Fruit fly (Drosophila melanogaster) whole organism, embryonic: ENCODE data around the gene CG15247.
A peak's percentile ranks its signal among the peaks of the same experiment; 100 is the strongest.

Experiments
- Adf1 ChIP-seq: fragments of 200-800 bp; sonication (Bioruptor generic); IDR thresholded peaks from 2 replicates; pipeline ENCODE4 v1.3.6; 2022; ENCODE audit warnings: missing biosample characterization, missing genetic modification characterization
- Atf-2 ChIP-seq: fragments of 200-800 bp; sonication (Bioruptor generic); optimal IDR thresholded peaks from 2 replicates; lab custom pipeline; 2016; ENCODE audit warnings: missing biosample characterization, missing genetic modification characterization
- CG10147 ChIP-seq: fragments of 200-800 bp; sonication (Bioruptor generic); optimal IDR thresholded peaks from 2 replicates; lab custom pipeline; 2019; ENCODE audit warnings: missing biosample characterization, mild to moderate bottlenecking, missing genetic modification characterization, moderate library complexity
- CG1024 ChIP-seq: fragments of 200-800 bp; sonication (Bioruptor generic); IDR thresholded peaks from 2 replicates; pipeline ENCODE4 v1.3.6; 2022; ENCODE audit warnings: missing biosample characterization, missing genetic modification characterization
- CG10267 ChIP-seq: fragments of 200-800 bp; sonication (Bioruptor generic); optimal IDR thresholded peaks from 2 replicates; lab custom pipeline; 2018; ENCODE audit warnings: missing biosample characterization, mild to moderate bottlenecking, missing genetic modification characterization, moderate library complexity
- CG10366 ChIP-seq: fragments of 200-800 bp; sonication (Bioruptor generic); IDR thresholded peaks from 2 replicates; pipeline ENCODE4 v1.3.6; 2022; ENCODE audit warnings: missing biosample characterization, missing genetic modification characterization
- CG10431 ChIP-seq: fragments of 200-800 bp; sonication (Bioruptor generic); optimal IDR thresholded peaks from 3 replicates; lab custom pipeline; 2018; ENCODE audit warnings: missing biosample characterization, mild to moderate bottlenecking, missing genetic modification characterization
- CG10565 ChIP-seq: fragments of 200-800 bp; sonication (Bioruptor generic); optimal IDR thresholded peaks from 3 replicates; lab custom pipeline; 2016; ENCODE audit warnings: missing biosample characterization, mild to moderate bottlenecking, missing genetic modification characterization
- CG10654 ChIP-seq: fragments of 200-800 bp; sonication (Bioruptor generic); optimal IDR thresholded peaks from 2 replicates; lab custom pipeline; 2016; ENCODE audit warnings: missing biosample characterization, missing genetic modification characterization
- CG10979 ChIP-seq: fragments of 200-800 bp; sonication (Bioruptor generic); optimal IDR thresholded peaks from 2 replicates; lab custom pipeline; 2018; ENCODE audit warnings: missing biosample characterization, mild to moderate bottlenecking, missing genetic modification characterization, moderate library complexity
- CG11093 ChIP-seq: fragments of 200-800 bp; sonication (Bioruptor generic); IDR thresholded peaks from 3 replicates; pipeline ENCODE4 v1.3.6; 2022; ENCODE audit warnings: missing biosample characterization, missing genetic modification characterization
- CG12155 ChIP-seq: fragments of 200-800 bp; sonication (Bioruptor generic); optimal IDR thresholded peaks from 3 replicates; lab custom pipeline; 2016; ENCODE audit warnings: missing biosample characterization, missing genetic modification characterization
- CG1233 ChIP-seq: fragments of 200-800 bp; sonication (Bioruptor generic); optimal IDR thresholded peaks from 4 replicates; lab custom pipeline; 2018; ENCODE audit warnings: missing biosample characterization, mild to moderate bottlenecking, missing genetic modification characterization
- CG13894 ChIP-seq: fragments of 200-800 bp; sonication (Bioruptor generic); optimal IDR thresholded peaks from 3 replicates; lab custom pipeline; 2018; ENCODE audit warnings: missing biosample characterization, mild to moderate bottlenecking, missing genetic modification characterization, moderate library complexity
- CG15011 ChIP-seq: fragments of 200-800 bp; sonication (Bioruptor generic); optimal IDR thresholded peaks from 3 replicates; lab custom pipeline; 2018; ENCODE audit warnings: missing biosample characterization, mild to moderate bottlenecking, missing genetic modification characterization
- CG17361 ChIP-seq: fragments of 200-800 bp; sonication (Bioruptor generic); IDR thresholded peaks from 3 replicates; pipeline ENCODE4 v1.3.6; 2022; ENCODE audit warnings: missing biosample characterization, missing genetic modification characterization
- CG18619 ChIP-seq: fragments of 200-800 bp; sonication (Bioruptor generic); optimal IDR thresholded peaks from 3 replicates; lab custom pipeline; 2017; ENCODE audit warnings: missing biosample characterization, mild to moderate bottlenecking, missing genetic modification characterization
- CG2116 ChIP-seq: fragments of 200-800 bp; sonication (Bioruptor generic); optimal IDR thresholded peaks from 3 replicates; lab custom pipeline; 2018; ENCODE audit warnings: missing biosample characterization, mild to moderate bottlenecking, missing genetic modification characterization
- CG2202 ChIP-seq: fragments of 200-800 bp; sonication (Bioruptor generic); optimal IDR thresholded peaks from 2 replicates; lab custom pipeline; 2018; ENCODE audit warnings: missing biosample characterization, mild to moderate bottlenecking, missing genetic modification characterization
- CG2889 ChIP-seq: fragments of 200-800 bp; sonication (Bioruptor generic); IDR thresholded peaks from 3 replicates; pipeline ENCODE4 v1.3.6; 2022; ENCODE audit warnings: missing biosample characterization, missing genetic modification characterization
- CG3163 ChIP-seq: fragments of 200-800 bp; sonication (Bioruptor generic); optimal IDR thresholded peaks from 3 replicates; lab custom pipeline; 2016; ENCODE audit warnings: missing biosample characterization, missing genetic modification characterization
- CG34224 ChIP-seq: fragments of 200-800 bp; sonication (Bioruptor generic); IDR thresholded peaks from 3 replicates; pipeline ENCODE4 v1.3.6; 2022; ENCODE audit warnings: missing biosample characterization, missing genetic modification characterization; ENCODE audit not compliant: partially characterized antibody
- CG34422 ChIP-seq: fragments of 200-800 bp; sonication (Bioruptor generic); IDR thresholded peaks from 3 replicates; pipeline ENCODE4 v1.3.6; 2022; ENCODE audit warnings: missing biosample characterization, missing genetic modification characterization
- CG42726 ChIP-seq: fragments of 200-800 bp; sonication (Bioruptor generic); IDR thresholded peaks from 2 replicates; pipeline ENCODE4 v1.3.6; 2022; ENCODE audit warnings: missing biosample characterization, missing genetic modification characterization; ENCODE audit not compliant: partially characterized antibody
- CG6254 ChIP-seq: fragments of 200-800 bp; sonication (Bioruptor generic); optimal IDR thresholded peaks from 3 replicates; lab custom pipeline; 2017; ENCODE audit warnings: mild to moderate bottlenecking, missing biosample characterization, missing genetic modification reagents, missing genetic modification characterization
- CG6791 ChIP-seq: fragments of 200-800 bp; sonication (Bioruptor generic); IDR thresholded peaks from 3 replicates; pipeline ENCODE4 v1.3.6; 2022; ENCODE audit warnings: missing biosample characterization, missing genetic modification characterization; ENCODE audit not compliant: partially characterized antibody
- CG7372 ChIP-seq: fragments of 200-800 bp; sonication (Bioruptor generic); IDR thresholded peaks from 2 replicates; pipeline ENCODE4 v1.3.6; 2022; ENCODE audit warnings: missing biosample characterization, missing genetic modification characterization
- CHES-1-like ChIP-seq: fragments of 200-800 bp; sonication (Bioruptor generic); optimal IDR thresholded peaks from 2 replicates; lab custom pipeline; 2016; ENCODE audit warnings: missing biosample characterization, missing genetic modification characterization
- CTCF ChIP-seq: fragments of 200-800 bp; sonication (Bioruptor generic); optimal IDR thresholded peaks from 2 replicates; lab custom pipeline; 2017; ENCODE audit warnings: missing biosample characterization, mild to moderate bottlenecking, missing genetic modification characterization, moderate library complexity
- D ChIP-seq, 2 experiments: fragments of 200-800 bp in 1 of 2; fragments of >200 bp in 1 of 2; sonication (Bioruptor generic) in 1 of 2; optimal IDR thresholded peaks; 2 replicates in 1 of 2; 3 replicates in 1 of 2; lab custom pipeline; 2017; ENCODE audit warnings: mild to moderate bottlenecking in 1 of 2, missing biosample characterization in 1 of 2, missing genetic modification characterization in 1 of 2, missing genetic modification reagents in 1 of 2
- Doc3 ChIP-seq: fragments of 200-800 bp; sonication (Bioruptor generic); IDR thresholded peaks from 3 replicates; pipeline ENCODE4 v1.3.6; 2022; ENCODE audit warnings: missing biosample characterization, missing genetic modification characterization; ENCODE audit not compliant: partially characterized antibody
- Ets97D ChIP-seq: fragments of 200-800 bp; sonication (Bioruptor generic); optimal IDR thresholded peaks from 3 replicates; lab custom pipeline; 2016; ENCODE audit warnings: missing biosample characterization, missing genetic modification characterization
- Hr39 ChIP-seq: fragments of >200 bp; optimal IDR thresholded peaks from 2 replicates; lab custom pipeline; 2017
- Jarid2 ChIP-seq: fragments of 200-800 bp; sonication (Bioruptor generic); optimal IDR thresholded peaks from 3 replicates; lab custom pipeline; 2017; ENCODE audit warnings: mild to moderate bottlenecking, missing biosample characterization, missing genetic modification reagents, missing genetic modification characterization
- Oaz ChIP-seq: fragments of 200-800 bp; sonication (Bioruptor generic); IDR thresholded peaks from 2 replicates; pipeline ENCODE4 v1.3.6; 2022; ENCODE audit warnings: missing biosample characterization, missing genetic modification characterization
- az2 ChIP-seq: fragments of 200-800 bp; sonication (Bioruptor generic); optimal IDR thresholded peaks from 3 replicates; lab custom pipeline; 2016; ENCODE audit warnings: missing biosample characterization, missing genetic modification characterization
- bowl ChIP-seq: fragments of 200-800 bp; sonication (Bioruptor generic); IDR thresholded peaks from 2 replicates; pipeline ENCODE4 v1.3.6; 2022; ENCODE audit warnings: missing biosample characterization, missing genetic modification characterization
- btn ChIP-seq: fragments of 200-800 bp; sonication (Bioruptor generic); optimal IDR thresholded peaks from 2 replicates; lab custom pipeline; 2016; ENCODE audit warnings: missing biosample characterization, missing genetic modification characterization
- emc ChIP-seq: fragments of 200-800 bp; sonication (Bioruptor generic); optimal IDR thresholded peaks from 2 replicates; lab custom pipeline; 2016; ENCODE audit warnings: missing biosample characterization, missing genetic modification characterization
- fu2 ChIP-seq: fragments of 200-800 bp; sonication (Bioruptor generic); optimal IDR thresholded peaks from 2 replicates; lab custom pipeline; 2016; ENCODE audit warnings: missing biosample characterization, missing genetic modification characterization
- gce ChIP-seq: fragments of 200-800 bp; sonication (Bioruptor generic); IDR thresholded peaks from 3 replicates; pipeline ENCODE4 v1.3.6; 2022; ENCODE audit warnings: missing biosample characterization, missing genetic modification characterization
- hb ChIP-seq: fragments of 200-800 bp; sonication (Bioruptor generic); IDR thresholded peaks from 3 replicates; pipeline ENCODE4 v1.3.6; 2022; ENCODE audit warnings: missing biosample characterization, missing genetic modification characterization; ENCODE audit not compliant: partially characterized antibody
- maf-S ChIP-seq: fragments of 200-800 bp; sonication (Bioruptor generic); optimal IDR thresholded peaks from 2 replicates; lab custom pipeline; 2016; ENCODE audit warnings: missing biosample characterization, missing genetic modification characterization
- nerfin-1 ChIP-seq: fragments of 200-800 bp; sonication (Bioruptor generic); optimal IDR thresholded peaks from 3 replicates; lab custom pipeline; 2019; ENCODE audit warnings: missing biosample characterization, mild to moderate bottlenecking, missing genetic modification characterization, moderate library complexity
- nom ChIP-seq: fragments of 200-800 bp; sonication (Bioruptor generic); optimal IDR thresholded peaks from 2 replicates; lab custom pipeline; 2017; ENCODE audit warnings: missing biosample characterization, missing genetic modification characterization, mild to moderate bottlenecking, moderate library complexity, missing genetic modification reagents
- sob ChIP-seq: fragments of 200-800 bp; sonication (Bioruptor generic); IDR thresholded peaks from 2 replicates; pipeline ENCODE4 v1.3.6; 2022; ENCODE audit warnings: missing biosample characterization, missing genetic modification characterization
- stwl ChIP-seq: fragments of 200-800 bp; sonication (Bioruptor generic); optimal IDR thresholded peaks from 3 replicates; lab custom pipeline; 2018; ENCODE audit warnings: missing biosample characterization, mild to moderate bottlenecking, missing genetic modification characterization, moderate library complexity
- tap ChIP-seq: fragments of 200-800 bp; optimal IDR thresholded peaks from 3 replicates; lab custom pipeline; 2019; ENCODE audit warnings: missing biosample characterization, mild to moderate bottlenecking, missing genetic modification characterization, moderate library complexity

Gene CG15247

DNA sequence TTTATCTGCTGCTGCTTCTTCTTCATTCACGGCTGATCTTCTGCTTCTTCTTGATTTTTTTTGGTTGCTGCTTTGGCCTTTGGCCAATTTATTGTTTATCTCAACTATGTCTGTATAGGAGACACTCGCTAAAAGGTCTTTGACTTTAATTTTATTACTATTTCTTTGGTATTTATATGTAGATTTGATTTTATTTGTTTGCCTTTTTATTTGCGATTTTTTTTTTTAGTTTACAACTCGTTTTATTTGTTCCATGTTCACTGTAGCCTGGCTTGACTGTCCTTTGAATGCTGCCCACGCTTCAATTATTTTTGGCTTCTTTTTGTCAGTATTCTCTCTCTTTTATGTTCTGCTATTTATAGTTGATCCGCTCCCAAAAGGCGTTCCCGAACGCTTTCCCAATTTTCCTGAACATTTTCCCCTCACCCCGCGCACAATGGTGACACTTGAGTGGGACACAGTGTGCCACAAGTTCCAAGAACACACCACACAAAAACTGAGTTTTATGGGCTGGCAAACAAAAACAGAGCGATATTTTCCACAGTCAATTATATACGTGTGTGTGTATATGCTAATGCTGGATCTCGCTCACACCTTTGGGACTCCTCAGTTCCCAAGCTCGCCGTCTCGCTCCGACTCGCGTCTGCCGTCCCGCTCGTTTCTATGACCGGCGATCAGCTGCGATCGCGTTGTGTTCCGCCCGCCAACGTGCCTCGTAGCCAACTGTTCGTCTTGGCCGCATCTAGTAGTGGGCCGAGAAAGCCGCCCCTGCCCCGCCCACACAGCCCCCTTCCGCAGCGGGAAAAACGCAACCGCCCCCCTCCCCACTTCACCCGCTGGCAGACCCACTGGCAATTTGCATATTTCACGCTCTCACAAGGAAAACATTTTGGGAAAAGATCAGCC is at the start of gene CG15247 (continued):
- TF ChIP-seq CG18619 (GFP tag; lab: Kevin White, UChicago): peak; percentile 37
- peak; percentile 21 for TF ChIP-seq CG15011 (GFP tag; lab: Kevin White, UChicago)
- no peak for TF ChIP-seq nom (GFP tag; lab: Kevin White, UChicago)
- TF ChIP-seq CHES-1-like (GFP tag; lab: Kevin White, UChicago): peak; percentile 53
- TF ChIP-seq CG34422: peak; percentile 66; the same call in 2 of the 3 replicates
- peak; percentile 43; the same call in 1 of the 2 replicates for TF ChIP-seq bowl (GFP tag; lab: Robert Waterston, UW)
- peak; percentile 72; the same call in 2 of the 3 replicates for TF ChIP-seq CG17361
- TF ChIP-seq Oaz (GFP tag; lab: Robert Waterston, UW): 0 out of 2 replicates have a peak, but pooled peaks have one; percentile 10
- peak; percentile 25 for TF ChIP-seq CG2202 (tag; lab: Kevin White, UChicago)
- TF ChIP-seq CG10431 (GFP tag; lab: Kevin White, UChicago): peak; percentile 12
- no peak for TF ChIP-seq Adf1 (GFP tag; lab: Robert Waterston, UW)
- no peak for TF ChIP-seq CG34224
- TF ChIP-seq CG10565 (GFP tag; lab: Kevin White, UChicago): no peak
- TF ChIP-seq Doc3 (GFP tag; lab: Robert Waterston, UW): no peak
- peak; percentile 84 for TF ChIP-seq CG10366 (GFP tag; lab: Robert Waterston, UW)
- TF ChIP-seq fu2: peak; percentile 14
- peak; percentile 31 for TF ChIP-seq Ets97D (GFP tag; lab: Kevin White, UChicago)
- TF ChIP-seq stwl (tag; lab: Kevin White, UChicago): no peak
- TF ChIP-seq maf-S (GFP tag; lab: Kevin White, UChicago): peak; percentile 47
- peak; percentile 24 for TF ChIP-seq CG3163 (GFP tag; lab: Kevin White, UChicago)
- no peak for TF ChIP-seq Hr39
- TF ChIP-seq CG2116 (GFP tag; lab: Kevin White, UChicago): no peak
- peak; percentile 46 for TF ChIP-seq emc (GFP tag; lab: Kevin White, UChicago)
- TF ChIP-seq gce (GFP tag; lab: Robert Waterston, UW): peak; percentile 63; the same call in 1 of the 3 replicates
- TF ChIP-seq CG42726 (GFP tag; lab: Robert Waterston, UW): no peak
- TF ChIP-seq hb (GFP tag; lab: Robert Waterston, UW): no peak
- TF ChIP-seq CG12155 (GFP tag; lab: Kevin White, UChicago): peak; percentile 67
- TF ChIP-seq CG11093 (GFP tag; lab: Robert Waterston, UW): peak; percentile 67; the same call in 2 of the 3 replicates
- no peak for TF ChIP-seq D (optimal IDR thresholded peaks at IDR 0.05; lab: Kevin White, UChicago)
- peak; percentile 48 for TF ChIP-seq D (GFP tag; optimal IDR thresholded peaks at IDR 0.05; lab: Kevin White, UChicago)
- peak; percentile 50 for TF ChIP-seq CG1233 (GFP tag; lab: Kevin White, UChicago)
- no peak for TF ChIP-seq btn (GFP tag; lab: Kevin White, UChicago)
- peak; percentile 81 for TF ChIP-seq sob (GFP tag; lab: Robert Waterston, UW)
- TF ChIP-seq CG13894 (tag; lab: Kevin White, UChicago): peak; percentile 23
- TF ChIP-seq CG2889 (GFP tag; lab: Robert Waterston, UW): peak; percentile 63
- peak; percentile 59 for TF ChIP-seq CG10147 (GFP tag; lab: Kevin White, UChicago)
- TF ChIP-seq Atf-2 (GFP tag; lab: Kevin White, UChicago): peak; percentile 51
- TF ChIP-seq CTCF (GFP tag; lab: Kevin White, UChicago): no peak
- TF ChIP-seq CG6791 (GFP tag; lab: Robert Waterston, UW): no peak
- TF ChIP-seq az2 (GFP tag; lab: Kevin White, UChicago): peak; percentile 71
- TF ChIP-seq CG1024 (GFP tag; lab: Robert Waterston, UW): peak; percentile 52; the same call in 1 of the 2 replicates
- peak; percentile 59 for TF ChIP-seq nerfin-1 (tag; lab: Kevin White, UChicago)
- peak; percentile 76 for TF ChIP-seq CG7372 (GFP tag; lab: Robert Waterston, UW)
- peak; percentile 75 for TF ChIP-seq CG10979
- TF ChIP-seq CG10267 (tag; lab: Kevin White, UChicago): peak; percentile 50
- TF ChIP-seq CG10654 (GFP tag; lab: Kevin White, UChicago): peak; percentile 53
- peak; percentile 35 for TF ChIP-seq tap (tag; lab: Kevin White, UChicago)
- TF ChIP-seq CG6254: peak; percentile 5
- TF ChIP-seq Jarid2 (GFP tag; lab: Kevin White, UChicago): no peak
